Worm (Caenorhabditis elegans) whole organism, L1 larva: ENCODE data around the gene T05A12.3.

Experiments used
- F16B12.6 ChIP-seq: fragments of 150-350 bp; optimal IDR thresholded peaks from 2 replicates; lab custom pipeline; 2014; ENCODE audit warnings: missing biosample characterization, missing genetic modification characterization
- Y116A8C.19 ChIP-seq: sonication (generic microtip); optimal IDR thresholded peaks from 2 replicates; lab custom pipeline; 2016; ENCODE audit warnings: missing compliant biosample characterization, missing genetic modification characterization, borderline replicate concordance
- aly-2 ChIP-seq: fragments of 150-350 bp; optimal IDR thresholded peaks from 2 replicates; lab custom pipeline; 2014; ENCODE audit warnings: missing biosample characterization, missing genetic modification characterization
- ama-1 ChIP-seq: fragments of 150-350 bp; optimal IDR thresholded peaks from 2 replicates; lab custom pipeline; 2014
- blmp-1 ChIP-seq: fragments of 150-350 bp; optimal IDR thresholded peaks from 2 replicates; lab custom pipeline; 2014; ENCODE audit warnings: missing biosample characterization, missing genetic modification characterization
- ceh-8 ChIP-seq: fragments of 200-800 bp; sonication (Bioruptor generic); optimal IDR thresholded peaks from 2 replicates; lab custom pipeline; 2018; ENCODE audit warnings: mild to moderate bottlenecking, missing genetic modification characterization, moderate library complexity, missing compliant biosample characterization
- ceh-82 ChIP-seq, 3 experiments: fragments of 150-350 bp in 1 of 3; sonication (generic microtip) in 2 of 3; optimal IDR thresholded peaks; 2 replicates each; lab custom pipeline; 2014 to 2017; ENCODE audit warnings: missing biosample characterization in 3 of 3, missing genetic modification characterization in 3 of 3
- ceh-90 ChIP-seq: sonication (generic microtip); optimal IDR thresholded peaks from 2 replicates; lab custom pipeline; 2016; ENCODE audit warnings: missing genetic modification characterization, missing compliant biosample characterization
- ces-1 ChIP-seq: fragments of 150-350 bp; optimal IDR thresholded peaks from 2 replicates; lab custom pipeline; 2014; ENCODE audit warnings: missing biosample characterization, missing genetic modification reagents, missing genetic modification characterization
- dpl-1 ChIP-seq, 3 experiments: fragments of 150-350 bp in 2 of 3; sonication (generic microtip) in 1 of 3; optimal IDR thresholded peaks; 2 replicates each; lab custom pipeline; 2014 to 2017; ENCODE audit warnings: missing biosample characterization in 3 of 3, missing genetic modification characterization in 3 of 3, missing genetic modification reagents in 3 of 3
- dsc-1 ChIP-seq: sonication (generic microtip); optimal IDR thresholded peaks from 2 replicates; lab custom pipeline; 2016; ENCODE audit warnings: mild to moderate bottlenecking, missing genetic modification characterization, missing compliant biosample characterization
- efl-1 ChIP-seq, 4 experiments: fragments of 150-350 bp; optimal IDR thresholded peaks in 3 of 4; peaks in 1 of 4; 1 replicate in 1 of 4; 2 replicates in 3 of 4; lab custom pipeline; 2014; ENCODE audit warnings: missing biosample characterization in 2 of 4, missing genetic modification characterization in 2 of 4, missing genetic modification reagents in 2 of 4
- egl-13 ChIP-seq: sonication (generic microtip); optimal IDR thresholded peaks from 2 replicates; lab custom pipeline; 2016; ENCODE audit warnings: missing genotype, missing genetic modification reagents, missing genetic modification characterization, missing compliant biosample characterization
- elt-2 ChIP-seq: sonication (generic microtip); optimal IDR thresholded peaks from 2 replicates; lab custom pipeline; 2016; ENCODE audit warnings: missing genetic modification characterization, mild to moderate bottlenecking, inconsistent platforms, missing compliant biosample characterization, missing genetic modification reagents
- fkh-10 ChIP-seq: sonication (generic microtip); optimal IDR thresholded peaks from 2 replicates; lab custom pipeline; 2017; ENCODE audit warnings: missing biosample characterization, missing genetic modification reagents, missing genetic modification characterization
- hpl-2 ChIP-seq: fragments of 150-350 bp; optimal IDR thresholded peaks from 2 replicates; lab custom pipeline; 2014; ENCODE audit warnings: missing biosample characterization, missing genetic modification reagents, missing genetic modification characterization
- isw-1 ChIP-seq: fragments of 200-800 bp; sonication (Bioruptor generic); IDR thresholded peaks from 2 replicates; pipeline ENCODE4 v1.3.6; 2022; ENCODE audit warnings: missing genetic modification characterization, missing compliant biosample characterization
- jun-1 ChIP-seq: fragments of 150-350 bp; optimal IDR thresholded peaks from 2 replicates; lab custom pipeline; 2014; ENCODE audit warnings: missing biosample characterization, missing genetic modification reagents, missing genetic modification characterization
- lin-13 ChIP-seq: fragments of 150-350 bp; optimal IDR thresholded peaks from 2 replicates; lab custom pipeline; 2014; ENCODE audit warnings: missing biosample characterization, missing genetic modification reagents, missing genetic modification characterization
- lin-14 ChIP-seq: fragments of 200-800 bp; sonication (Bioruptor generic); optimal IDR thresholded peaks from 2 replicates; lab custom pipeline; 2018; ENCODE audit warnings: mild to moderate bottlenecking, missing genetic modification characterization, moderate library complexity, missing compliant biosample characterization
- lin-15B ChIP-seq: fragments of 150-350 bp; sonication (generic microtip); optimal IDR thresholded peaks from 3 replicates; lab custom pipeline; 2014; ENCODE audit warnings: missing biosample characterization, missing genetic modification characterization
- lir-3 ChIP-seq: sonication (generic microtip); optimal IDR thresholded peaks from 2 replicates; lab custom pipeline; 2016; ENCODE audit warnings: mild to moderate bottlenecking, missing genetic modification characterization, moderate library complexity, missing compliant biosample characterization; ENCODE audit not compliant: poor library complexity
- lsy-2 ChIP-seq, 2 experiments: fragments of 150-350 bp; optimal IDR thresholded peaks; 2 replicates each; lab custom pipeline; 2014; ENCODE audit warnings: missing biosample characterization in 2 of 2, missing genetic modification characterization in 2 of 2
- mab-9 ChIP-seq: fragments of 200-800 bp; sonication (Bioruptor generic); IDR thresholded peaks from 2 replicates; pipeline ENCODE4 v1.3.6; 2022; ENCODE audit warnings: missing genetic modification reagents, missing genetic modification characterization, missing compliant biosample characterization
- mef-2 ChIP-seq: fragments of 150-350 bp; optimal IDR thresholded peaks from 2 replicates; lab custom pipeline; 2014; ENCODE audit warnings: missing biosample characterization, missing genetic modification characterization
- mep-1 ChIP-seq: fragments of 150-350 bp; optimal IDR thresholded peaks from 2 replicates; lab custom pipeline; 2014; ENCODE audit warnings: missing biosample characterization, missing genetic modification characterization
- nhr-28 ChIP-seq: fragments of 150-350 bp; optimal IDR thresholded peaks from 2 replicates; lab custom pipeline; 2014; ENCODE audit warnings: missing biosample characterization, missing genetic modification characterization
- nhr-71 ChIP-seq: sonication (generic microtip); optimal IDR thresholded peaks from 2 replicates; lab custom pipeline; 2016; ENCODE audit warnings: mild to moderate bottlenecking, missing genetic modification characterization, moderate library complexity, missing compliant biosample characterization
- nhr-76 ChIP-seq: sonication (generic microtip); optimal IDR thresholded peaks from 2 replicates; lab custom pipeline; 2017; ENCODE audit warnings: missing biosample characterization, missing genetic modification characterization
- nhr-77 ChIP-seq: fragments of 150-350 bp; optimal IDR thresholded peaks from 2 replicates; lab custom pipeline; 2014; ENCODE audit warnings: missing biosample characterization, missing genetic modification characterization
- nhr-84 ChIP-seq: sonication (generic microtip); optimal IDR thresholded peaks from 2 replicates; lab custom pipeline; 2017; ENCODE audit warnings: missing biosample characterization, missing genetic modification characterization
- nhr-85 ChIP-seq: sonication (generic microtip); peaks from one replicate; lab custom pipeline; 2016; ENCODE audit warnings: missing genetic modification characterization, inconsistent platforms, missing compliant biosample characterization
- nhr-90 ChIP-seq: sonication (generic microtip); optimal IDR thresholded peaks from 2 replicates; lab custom pipeline; 2016; ENCODE audit warnings: mild to moderate bottlenecking, missing genetic modification characterization, missing compliant biosample characterization; ENCODE audit not compliant: poor library complexity
- pax-3 ChIP-seq: fragments of 200-800 bp; sonication (Bioruptor generic); optimal IDR thresholded peaks from 2 replicates; lab custom pipeline; 2018; ENCODE audit warnings: mild to moderate bottlenecking, missing genetic modification characterization, moderate library complexity, missing compliant biosample characterization
- pqm-1 ChIP-seq: sonication (generic microtip); optimal IDR thresholded peaks from 3 replicates; lab custom pipeline; 2017; ENCODE audit warnings: missing biosample characterization, missing genetic modification characterization
- rnt-1 ChIP-seq: sonication (generic microtip); optimal IDR thresholded peaks from 2 replicates; lab custom pipeline; 2016; ENCODE audit warnings: mild to moderate bottlenecking, missing genetic modification characterization, moderate library complexity, missing compliant biosample characterization
- tbx-2 ChIP-seq: sonication (generic microtip); optimal IDR thresholded peaks from 2 replicates; lab custom pipeline; 2016; ENCODE audit warnings: missing genetic modification characterization, missing compliant biosample characterization
- tlp-1 ChIP-seq: fragments of 150-350 bp; optimal IDR thresholded peaks from 2 replicates; lab custom pipeline; 2014; ENCODE audit warnings: missing biosample characterization, missing genetic modification characterization
- unc-86 ChIP-seq: sonication (generic microtip); optimal IDR thresholded peaks from 2 replicates; lab custom pipeline; 2016; ENCODE audit warnings: missing genetic modification characterization, missing compliant biosample characterization
- unc-98 ChIP-seq: fragments of 200-800 bp; sonication (Bioruptor generic); IDR thresholded peaks from 2 replicates; pipeline ENCODE4 v1.3.6; 2022; ENCODE audit warnings: missing genetic modification characterization, missing compliant biosample characterization
- xbp-1 ChIP-seq: sonication (generic microtip); optimal IDR thresholded peaks from 2 replicates; lab custom pipeline; 2016; ENCODE audit warnings: missing genetic modification characterization, missing compliant biosample characterization
- zag-1 ChIP-seq: fragments of 150-350 bp; optimal IDR thresholded peaks from 2 replicates; lab custom pipeline; 2014; ENCODE audit warnings: missing biosample characterization, missing genetic modification characterization
- zip-4 ChIP-seq: fragments of 200-800 bp; sonication (Bioruptor generic); optimal IDR thresholded peaks from 2 replicates; lab custom pipeline; 2018; ENCODE audit warnings: mild to moderate bottlenecking, missing genetic modification characterization, moderate library complexity, missing compliant biosample characterization
- ztf-4 ChIP-seq: fragments of 150-350 bp; optimal IDR thresholded peaks from 2 replicates; lab custom pipeline; 2014; ENCODE audit warnings: missing biosample characterization, missing genetic modification characterization

Gene T05A12.3

DNA sequence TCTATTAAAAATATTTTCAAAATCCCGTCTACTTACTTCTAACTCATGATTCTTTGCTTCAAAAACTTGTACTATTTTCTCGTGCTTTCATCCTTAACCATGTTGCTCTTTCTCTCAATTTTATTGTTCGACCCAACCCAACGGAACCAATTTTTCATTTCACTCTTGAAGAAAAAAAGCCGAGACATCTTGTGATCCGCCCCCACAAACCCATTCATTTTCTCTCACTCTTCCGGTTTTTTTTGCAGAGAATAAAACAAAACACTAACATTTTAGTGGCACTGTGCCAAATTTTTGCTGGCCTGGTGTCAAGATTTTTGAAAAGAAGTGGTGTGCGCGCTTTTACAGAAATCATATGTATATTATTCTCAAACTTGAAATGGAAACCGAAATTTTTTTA lies 50.7 kb downstream of the T05A12.3 start:
- TF ChIP-seq egl-13 = no peak
- peak; percentile 43 for TF ChIP-seq nhr-71 (tag; lab: Kevin White, UChicago)
- TF ChIP-seq rnt-1 = peak; percentile 46
- no peak for TF ChIP-seq dpl-1 (GFP tag; optimal IDR thresholded peaks at IDR 0.05; lab: Kevin White, UChicago)
- TF ChIP-seq elt-2 = no peak
- no peak for TF ChIP-seq Y116A8C.19 (tag; lab: Kevin White, UChicago)
- no peak for TF ChIP-seq lir-3 (tag; lab: Kevin White, UChicago)
- TF ChIP-seq blmp-1 (tag; lab: Kevin White, UChicago) = no peak
- no peak for TF ChIP-seq tbx-2 (tag; lab: Kevin White, UChicago)
- no peak for TF ChIP-seq tlp-1
- no peak for TF ChIP-seq xbp-1
- TF ChIP-seq jun-1 (tag; lab: Kevin White, UChicago) = no peak
- TF ChIP-seq efl-1 (optimal IDR thresholded peaks at IDR 0.05; lab: Kevin White, UChicago) = no peak
- peak in 1 of 2 experiments; percentile 76 for TF ChIP-seq efl-1 (GFP tag; optimal IDR thresholded peaks at IDR 0.05 in 1 of 2; lab: Kevin White, UChicago)
- TF ChIP-seq aly-2 (tag; lab: Kevin White, UChicago) = no peak
- TF ChIP-seq pax-3 = no peak
- TF ChIP-seq lsy-2 (tag; optimal IDR thresholded peaks at IDR 0.05; lab: Kevin White, UChicago) = peak in 1 of 2 experiments; percentile 33
- TF ChIP-seq hpl-2 (GFP tag; lab: Kevin White, UChicago) = no peak
- no peak for TF ChIP-seq mep-1 (tag; lab: Kevin White, UChicago)
- peak; percentile 35 for TF ChIP-seq dsc-1 (tag; lab: Kevin White, UChicago)
- no peak for TF ChIP-seq nhr-90 (tag; lab: Kevin White, UChicago)
- TF ChIP-seq nhr-84 = no peak
- peak; percentile 84 for TF ChIP-seq lin-14 (GFP tag; lab: Kevin White, UChicago)
- no peak for TF ChIP-seq mab-9

DNA sequence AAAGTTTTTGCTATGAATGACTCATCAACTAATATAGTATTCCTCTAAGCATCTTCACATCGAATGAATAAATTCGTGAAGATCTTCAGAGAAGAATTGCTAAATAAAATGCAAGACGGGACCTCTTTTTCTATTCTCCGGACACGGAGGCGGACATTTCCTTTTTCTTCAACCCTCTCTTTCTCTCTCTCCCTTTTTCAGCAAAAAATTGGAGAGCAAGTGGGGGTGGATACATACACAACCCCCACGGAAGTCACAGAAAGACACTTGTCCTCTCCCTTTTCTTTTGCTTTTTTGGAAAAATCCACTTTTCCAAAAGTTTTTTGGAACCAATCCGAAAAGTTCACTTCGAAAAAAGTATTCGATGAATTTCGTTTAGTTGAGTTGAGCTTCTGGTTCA lies 52.7 kb downstream of the T05A12.3 start:
- TF ChIP-seq nhr-28 (tag; lab: Kevin White, UChicago) (no peak), ama-1 (lab: Kevin White, UChicago) (no peak), zip-4 (GFP tag; lab: Kevin White, UChicago) (no peak), nhr-85 (no peak), unc-98 (GFP tag; lab: Robert Waterston, UW) (no peak), lin-14 (GFP tag; lab: Kevin White, UChicago) (peak; percentile 83), nhr-71 (tag; lab: Kevin White, UChicago) (peak; percentile 10), aly-2 (tag; lab: Kevin White, UChicago) (no peak), unc-86 (tag; lab: Kevin White, UChicago) (peak; percentile 50), lin-15B (no peak), xbp-1 (no peak), fkh-10 (GFP tag; lab: Kevin White, UChicago) (peak; percentile 86), zag-1 (tag; lab: Kevin White, UChicago) (no peak), jun-1 (tag; lab: Kevin White, UChicago) (no peak), lsy-2 (tag; optimal IDR thresholded peaks at IDR 0.05; lab: Kevin White, UChicago) (peak in 1 of 2 experiments; percentile 19), pqm-1 (tag; lab: Kevin White, UChicago) (no peak), mef-2 (tag; lab: Kevin White, UChicago) (no peak), nhr-77 (tag; lab: Kevin White, UChicago) (no peak), ceh-8 (no peak), F16B12.6 (no peak), lin-13 (no peak), nhr-76 (tag; lab: Kevin White, UChicago) (no peak), ztf-4 (tag; lab: Kevin White, UChicago) (no peak), mep-1 (tag; lab: Kevin White, UChicago) (no peak), ceh-82 (tag; optimal IDR thresholded peaks at IDR 0.05; lab: Kevin White, UChicago) (peak in 1 of 3 experiments; percentile 29), ces-1 (GFP tag; lab: Kevin White, UChicago) (peak; percentile 28), ceh-90 (no peak), isw-1 (peak; percentile 10; the same call in 1 of the 2 replicates)
